Worm (Caenorhabditis elegans) whole organism, L4/young adult: ENCODE results near the gene F18A12.2.

Experiments
- dao-5 ChIP-seq: sonication (generic microtip); optimal IDR thresholded peaks from 2 replicates; lab custom pipeline; 2016; ENCODE audit warnings: missing genotype, missing genetic modification characterization, moderate library complexity, missing compliant biosample characterization
- him-1 ChIP-seq: sonication (generic microtip); optimal IDR thresholded peaks from 2 replicates; lab custom pipeline; 2016; ENCODE audit warnings: missing genotype, missing genetic modification reagents, missing genetic modification characterization, missing compliant biosample characterization

ce11 chrII:3395484-3395883, 19.2 kb upstream of the F18A12.2 start, which contains the start of gene nep-20:
- no peak for TF ChIP-seq dao-5 (tag; lab: Kevin White, UChicago)
- TF ChIP-seq him-1 (tag; lab: Kevin White, UChicago), result no peak
